Fruit fly (Drosophila melanogaster) whole organism, embryonic: Measurements from ENCODE around the gene CG13622.

Source experiments
- Antp ChIP-seq: fragments of 200-800 bp; sonication (Bioruptor generic); optimal IDR thresholded peaks from 3 replicates; lab custom pipeline; 2016; ENCODE audit warnings: missing biosample characterization, missing genetic modification characterization
- Awh ChIP-seq: fragments of 200-800 bp; sonication (Bioruptor generic); IDR thresholded peaks from 2 replicates; pipeline ENCODE4, ENCODE4 v1.3.6; 2022; ENCODE audit warnings: missing biosample characterization, missing genetic modification characterization
- Blimp-1 ChIP-seq: fragments of 200-800 bp; sonication (Bioruptor generic); optimal IDR thresholded peaks from 3 replicates; lab custom pipeline; 2018; ENCODE audit warnings: missing biosample characterization, missing genetic modification characterization, mild to moderate bottlenecking, moderate library complexity, missing genetic modification reagents
- BtbVII ChIP-seq: fragments of 200-800 bp; sonication (Bioruptor generic); optimal IDR thresholded peaks from 3 replicates; lab custom pipeline; 2017; ENCODE audit warnings: missing biosample characterization, mild to moderate bottlenecking, missing genetic modification characterization
- CG11085 ChIP-seq: fragments of 200-800 bp; sonication (Bioruptor generic); IDR thresholded peaks from 2 replicates; pipeline ENCODE4 v1.3.6; 2022; ENCODE audit warnings: missing biosample characterization, missing genetic modification characterization
- CG12299 ChIP-seq: fragments of 200-800 bp; sonication (Bioruptor generic); optimal IDR thresholded peaks from 2 replicates; lab custom pipeline; 2018; ENCODE audit warnings: missing biosample characterization, mild to moderate bottlenecking, missing genetic modification characterization
- CG13287 ChIP-seq: fragments of 200-800 bp; sonication (Bioruptor generic); IDR thresholded peaks from 2 replicates; pipeline ENCODE4 v1.3.6; 2022; ENCODE audit warnings: missing biosample characterization, missing genetic modification characterization; ENCODE audit not compliant: partially characterized antibody
- CG14667 ChIP-seq: fragments of 200-800 bp; sonication (Bioruptor generic); IDR thresholded peaks from 2 replicates; pipeline ENCODE4 v1.3.6; 2022; ENCODE audit warnings: missing biosample characterization, missing genetic modification characterization
- CG15269 ChIP-seq: fragments of 200-800 bp; sonication (Bioruptor generic); optimal IDR thresholded peaks from 2 replicates; lab custom pipeline; 2018; ENCODE audit warnings: missing biosample characterization, mild to moderate bottlenecking, missing genetic modification characterization, moderate library complexity
- CG15514 ChIP-seq: fragments of 200-800 bp; sonication (Bioruptor generic); optimal IDR thresholded peaks from 3 replicates; lab custom pipeline; 2017; ENCODE audit warnings: missing biosample characterization, missing genetic modification characterization, mild to moderate bottlenecking, moderate library complexity, missing genetic modification reagents
- CG15601 ChIP-seq: fragments of 200-800 bp; sonication (Bioruptor generic); optimal IDR thresholded peaks from 3 replicates; lab custom pipeline; 2019; ENCODE audit warnings: missing biosample characterization, mild to moderate bottlenecking, missing genetic modification characterization, moderate library complexity
- CG18619 ChIP-seq: fragments of 200-800 bp; sonication (Bioruptor generic); optimal IDR thresholded peaks from 3 replicates; lab custom pipeline; 2017; ENCODE audit warnings: missing biosample characterization, mild to moderate bottlenecking, missing genetic modification characterization
- CG6272 ChIP-seq: fragments of 200-800 bp; sonication (Bioruptor generic); IDR thresholded peaks from 2 replicates; pipeline ENCODE4 v1.3.6; 2022; ENCODE audit warnings: missing biosample characterization, missing genetic modification characterization
- CG6689 ChIP-seq: fragments of 200-800 bp; sonication (Bioruptor generic); IDR thresholded peaks from 2 replicates; pipeline ENCODE4 v1.3.6; 2022; ENCODE audit warnings: missing biosample characterization, missing genetic modification characterization
- CG6791 ChIP-seq: fragments of 200-800 bp; sonication (Bioruptor generic); IDR thresholded peaks from 3 replicates; pipeline ENCODE4 v1.3.6; 2022; ENCODE audit warnings: missing biosample characterization, missing genetic modification characterization; ENCODE audit not compliant: partially characterized antibody
- CG8290 ChIP-seq, 3 experiments: fragments of 200-800 bp; sonication (Bioruptor generic); optimal IDR thresholded peaks; 2 replicates each; lab custom pipeline; 2016 to 2019; ENCODE audit warnings: missing biosample characterization in 3 of 3, missing genetic modification characterization in 3 of 3, mild to moderate bottlenecking in 2 of 3, moderate library complexity in 1 of 3
- CG8388 ChIP-seq: fragments of 200-800 bp; sonication (Bioruptor generic); optimal IDR thresholded peaks from 2 replicates; lab custom pipeline; 2019; ENCODE audit warnings: missing biosample characterization, mild to moderate bottlenecking, missing genetic modification characterization, moderate library complexity
- CG8924 ChIP-seq: fragments of 200-800 bp; optimal IDR thresholded peaks from 3 replicates; lab custom pipeline; 2019; ENCODE audit warnings: missing biosample characterization, mild to moderate bottlenecking, missing genetic modification characterization, moderate library complexity
- CG9437 ChIP-seq: fragments of 200-800 bp; sonication (Bioruptor generic); optimal IDR thresholded peaks from 2 replicates; lab custom pipeline; 2018; ENCODE audit warnings: missing biosample characterization, mild to moderate bottlenecking, missing genetic modification characterization
- CG9876 ChIP-seq: fragments of 200-800 bp; sonication (Bioruptor generic); optimal IDR thresholded peaks from 2 replicates; lab custom pipeline; 2016; ENCODE audit warnings: missing biosample characterization, missing genetic modification characterization
- Dip2 ChIP-seq: fragments of 200-800 bp; sonication (Bioruptor generic); IDR thresholded peaks from 2 replicates; pipeline ENCODE4 v1.3.6; 2022; ENCODE audit warnings: missing biosample characterization, missing genetic modification characterization
- Dll ChIP-seq: fragments of 200-800 bp; sonication (Bioruptor generic); IDR thresholded peaks from 4 replicates; pipeline ENCODE4 v1.3.6; 2022; ENCODE audit warnings: missing biosample characterization, missing genetic modification characterization; ENCODE audit not compliant: partially characterized antibody
- Doc2 ChIP-seq: fragments of 200-800 bp; sonication (Bioruptor generic); IDR thresholded peaks from 2 replicates; pipeline ENCODE4 v1.3.6; 2022; ENCODE audit warnings: missing biosample characterization, missing genetic modification characterization
- Dref ChIP-seq: fragments of 200-800 bp; sonication (Bioruptor generic); IDR thresholded peaks from 2 replicates; pipeline ENCODE4 v1.3.6; 2022; ENCODE audit warnings: missing biosample characterization, missing genetic modification characterization
- MESR4 ChIP-seq: fragments of 200-800 bp; sonication (Bioruptor generic); optimal IDR thresholded peaks from 2 replicates; lab custom pipeline; 2018; ENCODE audit warnings: missing biosample characterization, mild to moderate bottlenecking, missing genetic modification characterization, moderate library complexity
- Nf-YB ChIP-seq: fragments of 200-800 bp; sonication (Bioruptor generic); optimal IDR thresholded peaks from 3 replicates; lab custom pipeline; 2019; ENCODE audit warnings: missing biosample characterization, mild to moderate bottlenecking, missing genetic modification characterization, moderate library complexity
- Nf-YC ChIP-seq: fragments of 200-800 bp; optimal IDR thresholded peaks from 3 replicates; lab custom pipeline; 2019; ENCODE audit warnings: missing biosample characterization, mild to moderate bottlenecking, missing genetic modification characterization, moderate library complexity
- Opbp ChIP-seq: fragments of 200-800 bp; sonication (Bioruptor generic); IDR thresholded peaks from 3 replicates; pipeline ENCODE4 v1.3.6; 2022; ENCODE audit warnings: missing biosample characterization, missing genetic modification characterization; ENCODE audit not compliant: partially characterized antibody
- Ssrp ChIP-seq: fragments of 200-800 bp; sonication (Bioruptor generic); optimal IDR thresholded peaks from 2 replicates; lab custom pipeline; 2018; ENCODE audit warnings: missing biosample characterization, mild to moderate bottlenecking, missing genetic modification characterization, moderate library complexity
- Tbp ChIP-seq: fragments of >200 bp; optimal IDR thresholded peaks from 2 replicates; lab custom pipeline; 2018; ENCODE audit warnings: missing biosample characterization, missing genetic modification characterization
- abd-A ChIP-seq: fragments of 200-800 bp; sonication (Bioruptor generic); optimal IDR thresholded peaks from 3 replicates; lab custom pipeline; 2019; ENCODE audit warnings: missing biosample characterization, mild to moderate bottlenecking, missing genetic modification characterization, moderate library complexity
- ac ChIP-seq: fragments of 200-800 bp; sonication (Bioruptor generic); optimal IDR thresholded peaks from 3 replicates; lab custom pipeline; 2017; ENCODE audit warnings: missing biosample characterization, mild to moderate bottlenecking, missing genetic modification characterization
- cad ChIP-seq: fragments of >200 bp; optimal IDR thresholded peaks from 2 replicates; lab custom pipeline; 2017; ENCODE audit warnings: missing biosample characterization, missing genetic modification characterization
- chinmo ChIP-seq: fragments of 200-800 bp; sonication (Bioruptor generic); IDR thresholded peaks from 4 replicates; pipeline ENCODE4 v1.3.6; 2022; ENCODE audit warnings: missing biosample characterization, missing genetic modification characterization; ENCODE audit not compliant: partially characterized antibody
- dysf ChIP-seq: fragments of 200-800 bp; sonication (Bioruptor generic); IDR thresholded peaks from 3 replicates; pipeline ENCODE4 v1.3.6; 2022; ENCODE audit warnings: missing biosample characterization, missing genetic modification characterization
- fd102C ChIP-seq: fragments of 200-800 bp; sonication (Bioruptor generic); optimal IDR thresholded peaks from 2 replicates; lab custom pipeline; 2018; ENCODE audit warnings: missing biosample characterization, mild to moderate bottlenecking, missing genetic modification characterization, moderate library complexity
- gem ChIP-seq: fragments of 200-800 bp; sonication (Bioruptor generic); optimal IDR thresholded peaks from 2 replicates; lab custom pipeline; 2019; ENCODE audit warnings: missing biosample characterization, mild to moderate bottlenecking, missing genetic modification characterization, moderate library complexity
- gsb-n ChIP-seq: fragments of 200-800 bp; sonication (Bioruptor generic); optimal IDR thresholded peaks from 3 replicates; lab custom pipeline; 2018; ENCODE audit warnings: missing biosample characterization, mild to moderate bottlenecking, missing genetic modification characterization
- jigr1 ChIP-seq: fragments of 200-800 bp; sonication (Bioruptor generic); IDR thresholded peaks from 3 replicates; pipeline ENCODE4 v1.3.6; 2022; ENCODE audit warnings: missing biosample characterization, missing genetic modification characterization
- lilli ChIP-seq: fragments of 200-800 bp; sonication (Bioruptor generic); optimal IDR thresholded peaks from 3 replicates; lab custom pipeline; 2016; ENCODE audit warnings: missing biosample characterization, missing genetic modification characterization
- nerfin-2 ChIP-seq: fragments of 200-800 bp; sonication (Bioruptor generic); IDR thresholded peaks from 2 replicates; pipeline ENCODE4 v1.3.6; 2022; ENCODE audit warnings: missing biosample characterization, missing genetic modification characterization; ENCODE audit not compliant: partially characterized antibody
- nom ChIP-seq: fragments of 200-800 bp; sonication (Bioruptor generic); optimal IDR thresholded peaks from 2 replicates; lab custom pipeline; 2017; ENCODE audit warnings: missing biosample characterization, missing genetic modification characterization, mild to moderate bottlenecking, moderate library complexity, missing genetic modification reagents
- pros ChIP-seq: fragments of 200-800 bp; sonication (Bioruptor generic); optimal IDR thresholded peaks from 3 replicates; lab custom pipeline; 2019; ENCODE audit warnings: missing biosample characterization, mild to moderate bottlenecking, missing genetic modification characterization, moderate library complexity
- shn ChIP-seq: fragments of 200-800 bp; sonication (Bioruptor generic); optimal IDR thresholded peaks from 3 replicates; lab custom pipeline; 2016; ENCODE audit warnings: missing biosample characterization, missing genetic modification characterization
- sqz ChIP-seq: fragments of 200-800 bp; sonication (Bioruptor generic); optimal IDR thresholded peaks from 3 replicates; lab custom pipeline; 2018; ENCODE audit warnings: missing biosample characterization, mild to moderate bottlenecking, missing genetic modification characterization
- ssp ChIP-seq: fragments of 200-800 bp; sonication (Bioruptor generic); IDR thresholded peaks from 2 replicates; pipeline ENCODE4 v1.3.6; 2022; ENCODE audit warnings: missing biosample characterization, missing genetic modification characterization
- tap ChIP-seq: fragments of 200-800 bp; optimal IDR thresholded peaks from 3 replicates; lab custom pipeline; 2019; ENCODE audit warnings: missing biosample characterization, mild to moderate bottlenecking, missing genetic modification characterization, moderate library complexity
- vnd ChIP-seq: fragments of 200-800 bp; sonication (Bioruptor generic); IDR thresholded peaks from 3 replicates; pipeline ENCODE4 v1.3.6; 2022; ENCODE audit warnings: missing biosample characterization, missing genetic modification characterization; ENCODE audit not compliant: partially characterized antibody
- vvl ChIP-seq: fragments of 200-800 bp; sonication (Bioruptor generic); IDR thresholded peaks from 2 replicates; pipeline ENCODE4 v1.3.6; 2022; ENCODE audit warnings: missing biosample characterization, missing genetic modification characterization

CG13622 gene

DNA sequence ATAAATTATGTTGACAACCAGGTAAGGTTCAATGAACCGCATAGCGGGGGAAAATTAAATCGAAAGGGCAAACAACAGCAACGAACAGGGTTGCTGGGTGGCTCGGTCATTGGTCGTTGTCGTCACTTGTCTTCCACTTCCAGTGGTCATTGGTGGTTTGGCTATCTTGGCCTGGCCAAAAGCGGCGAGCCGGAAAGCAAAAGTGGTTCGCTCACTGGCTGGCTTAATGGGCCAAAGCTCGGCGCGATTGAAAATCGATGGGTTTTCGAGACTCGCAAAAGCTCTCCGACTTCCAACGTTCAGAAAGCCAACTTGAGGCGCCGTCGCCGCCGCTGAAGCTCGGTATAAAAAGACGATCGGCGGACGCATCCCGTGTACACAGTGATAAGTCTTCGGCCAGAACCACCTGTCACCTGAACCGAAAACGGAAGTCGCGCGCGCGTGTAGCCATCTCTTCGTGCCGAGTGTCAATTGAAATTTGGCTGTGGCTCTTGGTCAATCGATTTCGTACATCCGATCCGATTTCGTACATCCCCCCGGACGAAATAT is 1.0 kb upstream of the CG13622 start, which contains the start of gene Jhbp12 (continued):
- TF ChIP-seq nerfin-2 (GFP tag; lab: Robert Waterston, UW) (no peak), Doc2 (GFP tag; lab: Robert Waterston, UW) (no peak), ssp (GFP tag; lab: Robert Waterston, UW) (no peak), vvl (GFP tag; lab: Robert Waterston, UW) (0 out of 2 replicates have a peak, but pooled peaks have one; percentile 27), CG6689 (GFP tag; lab: Robert Waterston, UW) (no peak), lilli (GFP tag; lab: Kevin White, UChicago) (no peak), CG15269 (no peak), jigr1 (no peak), CG9437 (GFP tag; lab: Kevin White, UChicago) (no peak), sqz (GFP tag; lab: Kevin White, UChicago) (no peak), CG13287 (peak; percentile 43; the same call in 1 of the 2 replicates), CG8924 (tag; lab: Kevin White, UChicago) (no peak), cad (no peak), Nf-YC (peak; percentile 14), CG11085 (GFP tag; lab: Robert Waterston, UW) (no peak), pros (no peak), shn (no peak), CG6272 (GFP tag; lab: Robert Waterston, UW) (no peak), Nf-YB (GFP tag; lab: Kevin White, UChicago) (no peak), Antp (no peak), gsb-n (tag; lab: Kevin White, UChicago) (no peak), MESR4 (GFP tag; lab: Kevin White, UChicago) (no peak), CG15601 (tag; lab: Kevin White, UChicago) (no peak), chinmo (GFP tag; lab: Robert Waterston, UW) (peak; percentile 73; the same call in 1 of the 4 replicates), CG6791 (no peak), Blimp-1 (GFP tag; lab: Kevin White, UChicago) (peak; percentile 87), fd102C (GFP tag; lab: Kevin White, UChicago) (no peak), BtbVII (GFP tag; lab: Kevin White, UChicago) (no peak), Tbp (GFP tag; lab: Kevin White, UChicago) (no peak), nom (no peak), Awh (GFP tag; lab: Robert Waterston, UW) (no peak), CG14667 (no peak), ac (GFP tag; lab: Kevin White, UChicago) (no peak), CG12299 (tag; lab: Kevin White, UChicago) (no peak), CG9876 (GFP tag; lab: Kevin White, UChicago) (no peak), Dll (GFP tag; lab: Robert Waterston, UW) (no peak), Ssrp (tag; lab: Kevin White, UChicago) (no peak), CG8290 (GFP tag; optimal IDR thresholded peaks at IDR 0.05; lab: Kevin White, UChicago) (no peak), CG8290 (tag; optimal IDR thresholded peaks at IDR 0.05; lab: Kevin White, UChicago) (peak in 1 of 2 experiments; percentile 6), Opbp (no peak), dysf (GFP tag; lab: Robert Waterston, UW) (peak; percentile 7; the same call in 1 of the 3 replicates), gem (tag; lab: Kevin White, UChicago) (no peak), tap (tag; lab: Kevin White, UChicago) (no peak), CG8388 (GFP tag; lab: Kevin White, UChicago) (no peak), CG18619 (GFP tag; lab: Kevin White, UChicago) (no peak), abd-A (peak; percentile 27), Dref (GFP tag; lab: Robert Waterston, UW) (no peak), vnd (GFP tag; lab: Robert Waterston, UW) (0 out of 3 replicates have a peak, but pooled peaks have one; percentile 32), Dip2 (no peak), CG15514 (GFP tag; lab: Kevin White, UChicago) (peak; percentile 51)
